Fruit fly (Drosophila melanogaster): ENCODE measurements around the gene CG6118.
A peak's percentile ranks its signal among the peaks of the same experiment; 100 is the strongest.

Gene CG6118

DNA sequence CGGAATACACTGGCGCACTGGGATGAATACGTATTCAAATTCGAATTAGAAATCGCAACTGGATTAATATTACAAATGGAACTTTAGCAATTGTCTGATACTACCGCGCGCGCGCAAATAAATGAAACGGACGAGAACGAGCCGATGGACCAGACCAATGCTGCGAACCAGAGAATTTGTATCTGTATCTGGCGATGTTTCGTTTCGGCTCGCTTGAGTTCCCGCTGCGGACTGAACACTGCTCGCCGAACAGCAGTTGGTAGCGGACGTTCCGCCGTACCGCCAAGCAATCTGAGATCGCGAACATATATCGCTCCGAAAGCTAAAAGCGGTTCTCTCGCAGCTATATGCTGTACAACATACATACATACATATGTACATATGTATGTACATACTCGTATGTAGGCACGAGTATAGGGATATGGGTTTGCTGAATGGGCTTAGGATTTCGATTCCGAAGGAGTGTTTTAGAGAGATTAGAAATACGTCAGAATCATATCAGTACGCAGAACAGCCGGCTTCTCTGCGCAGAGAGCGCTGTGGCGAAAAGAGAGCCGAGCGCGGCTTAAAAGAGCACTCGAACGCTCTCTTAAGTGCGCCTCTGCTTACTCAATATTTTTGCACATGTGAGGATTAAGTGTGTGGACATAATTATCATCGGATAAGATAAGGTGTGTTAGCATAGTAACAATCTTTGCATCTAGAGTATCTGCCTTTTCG, 41.6 kb upstream of the CG6118 start, which contains the start of gene AdamTS-A (continued):
- TF ChIP-seq rib (GFP tag; IDR thresholded peaks at IDR 0.05) (peak; percentile 31; the same call in 1 of the 2 replicates), sd (tag; optimal IDR thresholded peaks at IDR 0.05) (peak; percentile 2), Deaf1 (tag; optimal IDR thresholded peaks at IDR 0.05) (peak; percentile 77), Rfx (GFP tag; IDR thresholded peaks at IDR 0.05) (peak; percentile 16; the same call in 1 of the 2 replicates), Hand (GFP tag; optimal IDR thresholded peaks at IDR 0.05) (no peak), C15 (GFP tag; IDR thresholded peaks at IDR 0.05) (no peak), pfk (GFP tag; optimal IDR thresholded peaks at IDR 0.05) (peak; percentile 83), dpn (GFP tag; optimal IDR thresholded peaks at IDR 0.05) (no peak), CG8290 (GFP tag; optimal IDR thresholded peaks at IDR 0.05) (no peak), CG8290 (tag; optimal IDR thresholded peaks at IDR 0.05) (peak in 1 of 2 experiments; percentile 71), Max (GFP tag; optimal IDR thresholded peaks at IDR 0.05) (no peak), MBD-R2 (GFP tag; IDR thresholded peaks at IDR 0.05) (peak; percentile 24; the same call in 1 of the 2 replicates), CG32532 (GFP tag; IDR thresholded peaks at IDR 0.05) (peak; percentile 18; the same call in 1 of the 2 replicates), sens (GFP tag) (peak; percentile 47), MTF-1 (GFP tag; optimal IDR thresholded peaks at IDR 0.05; ENCODE audit: borderline replicate concordance) (no peak), peb (GFP tag; IDR thresholded peaks at IDR 0.05) (no peak), tio (GFP tag; optimal IDR thresholded peaks at IDR 0.05) (no peak), mirr (GFP tag; optimal IDR thresholded peaks at IDR 0.05) (peak; percentile 1), Camta (GFP tag; optimal IDR thresholded peaks at IDR 0.05) (no peak), NFAT (GFP tag; IDR thresholded peaks at IDR 0.05) (no peak), lbe (GFP tag; optimal IDR thresholded peaks at IDR 0.05) (peak; percentile 0), Tbp (GFP tag; optimal IDR thresholded peaks at IDR 0.05) (no peak), CG12744 (GFP tag; optimal IDR thresholded peaks at IDR 0.05) (no peak), amos (GFP tag; IDR thresholded peaks at IDR 0.05; ENCODE audit: partially characterized antibody) (peak; percentile 30; the same call in 1 of the 2 replicates)

DNA sequence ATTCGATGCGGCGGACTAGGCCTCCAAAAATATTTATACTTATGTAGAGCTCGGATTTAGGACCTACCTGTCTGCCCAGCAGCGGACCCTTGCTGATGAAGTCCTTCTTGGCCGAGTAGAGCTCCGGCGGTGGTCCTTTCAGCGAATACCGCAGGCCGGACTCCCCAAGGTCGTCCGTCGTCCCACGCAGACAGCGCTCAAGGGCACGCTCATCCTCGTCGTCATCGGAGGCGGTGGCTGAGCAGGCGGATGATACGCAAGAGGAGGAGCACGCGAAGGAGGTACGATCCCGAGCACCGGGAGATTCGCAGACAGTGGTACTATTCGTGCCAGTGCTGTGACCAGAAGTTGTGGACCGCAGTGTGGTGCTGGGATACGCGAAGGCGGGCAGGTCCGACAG, 40.3 kb upstream of the CG6118 start:
- TF ChIP-seq Med (GFP tag) = peak; percentile 56
- TF ChIP-seq Dbx (GFP tag; IDR thresholded peaks at IDR 0.05) = 0 out of 3 replicates have a peak, but pooled peaks have one; percentile 10
- 0 out of 2 replicates have a peak, but pooled peaks have one; percentile 8 for TF ChIP-seq ranshi (GFP tag; IDR thresholded peaks at IDR 0.05)
- TF ChIP-seq CG15696 (tag; optimal IDR thresholded peaks at IDR 0.05) = no peak
- peak; percentile 51 for TF ChIP-seq sens (GFP tag)

DNA sequence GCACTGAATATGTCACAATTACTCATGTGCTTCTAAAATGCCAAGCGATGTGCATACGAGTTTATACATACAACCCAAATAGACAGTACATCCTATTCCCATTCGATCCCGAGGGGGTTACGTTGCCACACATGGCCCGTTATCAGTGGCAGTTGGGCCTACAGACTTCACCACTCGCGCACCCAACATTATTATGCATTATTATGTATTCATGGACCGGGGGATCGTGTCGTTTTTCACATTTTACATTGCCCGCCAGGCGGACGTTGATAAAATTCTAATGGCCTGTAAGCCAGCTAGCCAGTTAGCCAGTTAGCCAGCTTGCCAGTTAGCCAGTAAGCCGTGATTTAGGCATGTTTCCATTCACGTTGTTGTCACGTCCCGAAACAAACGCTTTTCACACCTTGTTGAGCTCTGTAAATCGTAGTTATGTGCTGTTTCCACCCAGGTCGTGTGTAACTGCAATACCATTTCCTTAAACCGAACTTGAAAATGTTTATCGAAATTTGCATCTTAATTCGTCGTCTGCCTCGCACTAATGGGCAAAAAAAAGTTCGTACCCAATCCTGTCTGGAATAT, 38.9 kb upstream of the CG6118 start:
- TF ChIP-seq CG7357 (GFP tag; IDR thresholded peaks at IDR 0.05) (no peak), CG6689 (GFP tag; IDR thresholded peaks at IDR 0.05) (no peak; the same call in 1 of the 2 replicates), CG31224 (GFP tag; IDR thresholded peaks at IDR 0.05) (no peak), org-1 (GFP tag; optimal IDR thresholded peaks at IDR 0.05) (no peak), CG13775 (GFP tag; optimal IDR thresholded peaks at IDR 0.05) (no peak), dmrt11E (tag; optimal IDR thresholded peaks at IDR 0.05) (no peak), CG10147 (GFP tag; optimal IDR thresholded peaks at IDR 0.05) (no peak), MESR4 (GFP tag; optimal IDR thresholded peaks at IDR 0.05) (no peak), Ravus (GFP tag; IDR thresholded peaks at IDR 0.05) (no peak), E2f2 (GFP tag; IDR thresholded peaks at IDR 0.05) (no peak), CG9797 (GFP tag; optimal IDR thresholded peaks at IDR 0.05) (no peak), CG12659 (GFP tag; optimal IDR thresholded peaks at IDR 0.05) (no peak), CG30020 (tag; optimal IDR thresholded peaks at IDR 0.05) (peak; percentile 23), amos (GFP tag; IDR thresholded peaks at IDR 0.05; ENCODE audit: partially characterized antibody) (0 out of 2 replicates have a peak, but pooled peaks have one; percentile 10), kni (GFP tag; optimal IDR thresholded peaks at IDR 0.05) (peak; percentile 80), stwl (tag; optimal IDR thresholded peaks at IDR 0.05) (no peak), rib (GFP tag; IDR thresholded peaks at IDR 0.05) (no peak), CG31441 (GFP tag; IDR thresholded peaks at IDR 0.05) (no peak), pita (GFP tag; optimal IDR thresholded peaks at IDR 0.05) (no peak), Gsc (GFP tag; IDR thresholded peaks at IDR 0.05) (no peak), CG11085 (GFP tag; IDR thresholded peaks at IDR 0.05) (no peak), Rx (GFP tag; IDR thresholded peaks at IDR 0.05) (no peak)

Data from whole organism, embryonic.